Fruit fly (Drosophila melanogaster): ENCODE results near the gene CG7518.

DNA sequence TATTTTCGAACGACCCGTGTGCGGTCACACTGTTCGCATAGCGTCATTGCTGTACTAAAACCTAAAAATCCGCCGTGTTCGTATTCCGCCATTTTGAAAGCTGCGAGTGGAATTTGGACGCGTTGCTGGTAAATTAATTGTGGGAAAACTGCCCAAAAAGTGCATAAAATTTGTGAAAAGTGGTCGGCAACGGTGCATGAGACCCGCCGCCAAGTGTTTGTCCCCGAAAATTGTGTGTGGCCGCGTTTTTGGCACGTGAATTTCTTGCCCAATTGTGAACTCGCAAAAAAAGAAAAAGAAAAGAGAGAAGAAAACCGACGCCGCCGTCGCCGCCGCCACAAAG lies 13.7 kb downstream of the CG7518 start, which contains the start of gene CtBP:
- peak; percentile 23; the same call in 1 of the 3 replicates for TF ChIP-seq CG4496 (GFP tag; IDR thresholded peaks at IDR 0.05)
- TF ChIP-seq Snoo (tag; optimal IDR thresholded peaks at IDR 0.05), result no peak
- no peak for TF ChIP-seq D1 (tag; optimal IDR thresholded peaks at IDR 0.05)
- no peak for TF ChIP-seq EcR (GFP tag; optimal IDR thresholded peaks at IDR 0.05)
- TF ChIP-seq CG34367 (tag; optimal IDR thresholded peaks at IDR 0.05), result no peak
- no peak for TF ChIP-seq CG15710 (tag; optimal IDR thresholded peaks at IDR 0.05)
- TF ChIP-seq CG10348 (GFP tag; IDR thresholded peaks at IDR 0.05), result no peak
- no peak for TF ChIP-seq fd96Ca (GFP tag; IDR thresholded peaks at IDR 0.05)
- no peak for TF ChIP-seq CG8159 (tag; optimal IDR thresholded peaks at IDR 0.05)
- no peak for TF ChIP-seq rn (GFP tag; IDR thresholded peaks at IDR 0.05)
